Fruit fly (Drosophila melanogaster) whole organism, embryonic: ENCODE results near the gene Elp6.

ENCODE experiments used
- Bdp1 ChIP-seq: fragments of 200-800 bp; sonication (Bioruptor generic); optimal IDR thresholded peaks from 3 replicates; lab custom pipeline; 2016; ENCODE audit warnings: missing biosample characterization, missing genetic modification characterization
- CG10267 ChIP-seq: fragments of 200-800 bp; sonication (Bioruptor generic); optimal IDR thresholded peaks from 2 replicates; lab custom pipeline; 2018; ENCODE audit warnings: missing biosample characterization, mild to moderate bottlenecking, missing genetic modification characterization, moderate library complexity
- CG10565 ChIP-seq: fragments of 200-800 bp; sonication (Bioruptor generic); optimal IDR thresholded peaks from 3 replicates; lab custom pipeline; 2016; ENCODE audit warnings: missing biosample characterization, mild to moderate bottlenecking, missing genetic modification characterization
- CG12391 ChIP-seq: fragments of 200-800 bp; sonication (Bioruptor generic); optimal IDR thresholded peaks from 3 replicates; lab custom pipeline; 2018; ENCODE audit warnings: missing biosample characterization, mild to moderate bottlenecking, missing genetic modification characterization, moderate library complexity
- CG13424 ChIP-seq: fragments of 200-800 bp; sonication (Bioruptor generic); optimal IDR thresholded peaks from 2 replicates; lab custom pipeline; 2019; ENCODE audit warnings: missing biosample characterization, mild to moderate bottlenecking, missing genetic modification characterization, moderate library complexity
- CG13775 ChIP-seq: fragments of 200-800 bp; sonication (Bioruptor generic); optimal IDR thresholded peaks from 3 replicates; lab custom pipeline; 2017; ENCODE audit warnings: missing biosample characterization, mild to moderate bottlenecking, missing genetic modification characterization
- CG14710 ChIP-seq: fragments of 200-800 bp; sonication (Bioruptor generic); optimal IDR thresholded peaks from 3 replicates; lab custom pipeline; 2019; ENCODE audit warnings: missing biosample characterization, mild to moderate bottlenecking, missing genetic modification characterization, moderate library complexity
- CG15601 ChIP-seq: fragments of 200-800 bp; sonication (Bioruptor generic); optimal IDR thresholded peaks from 3 replicates; lab custom pipeline; 2019; ENCODE audit warnings: missing biosample characterization, mild to moderate bottlenecking, missing genetic modification characterization, moderate library complexity
- CG17802 ChIP-seq: fragments of 200-800 bp; sonication (Bioruptor generic); optimal IDR thresholded peaks from 2 replicates; lab custom pipeline; 2018; ENCODE audit warnings: missing biosample characterization, mild to moderate bottlenecking, missing genetic modification characterization, moderate library complexity
- CG18476 ChIP-seq: fragments of 200-800 bp; sonication (Bioruptor generic); optimal IDR thresholded peaks from 2 replicates; lab custom pipeline; 2016; ENCODE audit warnings: missing biosample characterization, mild to moderate bottlenecking, missing genetic modification characterization
- CG18619 ChIP-seq: fragments of 200-800 bp; sonication (Bioruptor generic); optimal IDR thresholded peaks from 3 replicates; lab custom pipeline; 2017; ENCODE audit warnings: missing biosample characterization, mild to moderate bottlenecking, missing genetic modification characterization
- CG2875 ChIP-seq: fragments of 200-800 bp; sonication (Bioruptor generic); optimal IDR thresholded peaks from 2 replicates; lab custom pipeline; 2017; ENCODE audit warnings: missing biosample characterization, mild to moderate bottlenecking, missing genetic modification characterization, missing genetic modification reagents
- CG3995 ChIP-seq: fragments of 200-800 bp; sonication (Bioruptor generic); optimal IDR thresholded peaks from 3 replicates; lab custom pipeline; 2016; ENCODE audit warnings: missing biosample characterization, missing genetic modification characterization
- CG42726 ChIP-seq: fragments of 200-800 bp; sonication (Bioruptor generic); IDR thresholded peaks from 2 replicates; pipeline ENCODE4 v1.3.6; 2022; ENCODE audit warnings: missing biosample characterization, missing genetic modification characterization; ENCODE audit not compliant: partially characterized antibody
- CG4820 ChIP-seq: fragments of 200-800 bp; sonication (Bioruptor generic); optimal IDR thresholded peaks from 3 replicates; lab custom pipeline; 2016; ENCODE audit warnings: missing biosample characterization, missing genetic modification characterization
- CG5180 ChIP-seq: fragments of 200-800 bp; sonication (Bioruptor generic); optimal IDR thresholded peaks from 3 replicates; lab custom pipeline; 2017; ENCODE audit warnings: missing biosample characterization, missing genetic modification characterization, mild to moderate bottlenecking, moderate library complexity, missing genetic modification reagents
- CG7271 ChIP-seq: fragments of 200-800 bp; sonication (Bioruptor generic); optimal IDR thresholded peaks from 2 replicates; lab custom pipeline; 2018; ENCODE audit warnings: missing biosample characterization, mild to moderate bottlenecking, missing genetic modification characterization, moderate library complexity
- CG8290 ChIP-seq, 3 experiments: fragments of 200-800 bp; sonication (Bioruptor generic); optimal IDR thresholded peaks; 2 replicates each; lab custom pipeline; 2016 to 2019; ENCODE audit warnings: missing biosample characterization in 3 of 3, missing genetic modification characterization in 3 of 3, mild to moderate bottlenecking in 2 of 3, moderate library complexity in 1 of 3
- CG9437 ChIP-seq: fragments of 200-800 bp; sonication (Bioruptor generic); optimal IDR thresholded peaks from 2 replicates; lab custom pipeline; 2018; ENCODE audit warnings: missing biosample characterization, mild to moderate bottlenecking, missing genetic modification characterization
- Camta ChIP-seq: fragments of 200-800 bp; sonication (Bioruptor generic); optimal IDR thresholded peaks from 2 replicates; lab custom pipeline; 2016; ENCODE audit warnings: missing biosample characterization, missing genetic modification characterization
- Dip2 ChIP-seq: fragments of 200-800 bp; sonication (Bioruptor generic); IDR thresholded peaks from 2 replicates; pipeline ENCODE4 v1.3.6; 2022; ENCODE audit warnings: missing biosample characterization, missing genetic modification characterization
- Drgx ChIP-seq: fragments of 200-800 bp; sonication (Bioruptor generic); IDR thresholded peaks from 2 replicates; pipeline ENCODE4 v1.3.6; 2022; ENCODE audit warnings: missing biosample characterization, missing genetic modification characterization
- ERR ChIP-seq: fragments of 200-800 bp; sonication (Bioruptor generic); optimal IDR thresholded peaks from 2 replicates; lab custom pipeline; 2016; ENCODE audit warnings: missing biosample characterization, missing genetic modification characterization
- Fer2 ChIP-seq: fragments of 200-800 bp; sonication (Bioruptor generic); optimal IDR thresholded peaks from 2 replicates; lab custom pipeline; 2018; ENCODE audit warnings: missing biosample characterization, mild to moderate bottlenecking, missing genetic modification characterization, moderate library complexity
- Hand ChIP-seq: fragments of 200-800 bp; sonication (Bioruptor generic); optimal IDR thresholded peaks from 2 replicates; lab custom pipeline; 2017; ENCODE audit warnings: mild to moderate bottlenecking, missing biosample characterization, missing genetic modification reagents, missing genetic modification characterization
- Lhr ChIP-seq: fragments of 200-800 bp; sonication (Bioruptor generic); optimal IDR thresholded peaks from 3 replicates; lab custom pipeline; 2017; ENCODE audit warnings: mild to moderate bottlenecking, missing biosample characterization, missing genetic modification reagents, missing genetic modification characterization
- Myb ChIP-seq: fragments of 200-800 bp; sonication (Bioruptor generic); optimal IDR thresholded peaks from 2 replicates; lab custom pipeline; 2016; ENCODE audit warnings: missing biosample characterization, missing genetic modification characterization
- PHDP ChIP-seq: fragments of 200-800 bp; sonication (Bioruptor generic); optimal IDR thresholded peaks from 3 replicates; lab custom pipeline; 2018; ENCODE audit warnings: missing biosample characterization, mild to moderate bottlenecking, missing genetic modification characterization, moderate library complexity
- Ravus ChIP-seq: fragments of 200-800 bp; sonication (Bioruptor generic); IDR thresholded peaks from 2 replicates; pipeline ENCODE4 v1.3.6; 2022; ENCODE audit warnings: missing biosample characterization, missing genetic modification characterization
- Six4 ChIP-seq: fragments of 200-800 bp; sonication (Bioruptor generic); optimal IDR thresholded peaks from 2 replicates; lab custom pipeline; 2016; ENCODE audit warnings: missing biosample characterization, missing genetic modification characterization
- Sry-β ChIP-seq: fragments of 200-800 bp; sonication (Bioruptor generic); optimal IDR thresholded peaks from 2 replicates; lab custom pipeline; 2018; ENCODE audit warnings: missing biosample characterization, mild to moderate bottlenecking, missing genetic modification characterization, moderate library complexity
- abd-A ChIP-seq: fragments of 200-800 bp; sonication (Bioruptor generic); optimal IDR thresholded peaks from 3 replicates; lab custom pipeline; 2019; ENCODE audit warnings: missing biosample characterization, mild to moderate bottlenecking, missing genetic modification characterization, moderate library complexity
- chif ChIP-seq, 2 experiments: fragments of 200-800 bp; sonication (Bioruptor generic); optimal IDR thresholded peaks; 3 replicates each; lab custom pipeline; 2016; ENCODE audit warnings: missing biosample characterization in 2 of 2, missing genetic modification characterization in 2 of 2
- dimm ChIP-seq: fragments of 200-800 bp; sonication (Bioruptor generic); IDR thresholded peaks from 2 replicates; pipeline ENCODE4 v1.3.6; 2022; ENCODE audit warnings: missing biosample characterization, missing genetic modification characterization
- dmrt11E ChIP-seq: fragments of 200-800 bp; sonication (Bioruptor generic); optimal IDR thresholded peaks from 3 replicates; lab custom pipeline; 2018; ENCODE audit warnings: missing biosample characterization, mild to moderate bottlenecking, missing genetic modification characterization, moderate library complexity
- dysf ChIP-seq: fragments of 200-800 bp; sonication (Bioruptor generic); IDR thresholded peaks from 3 replicates; pipeline ENCODE4 v1.3.6; 2022; ENCODE audit warnings: missing biosample characterization, missing genetic modification characterization
- gsb-n ChIP-seq: fragments of 200-800 bp; sonication (Bioruptor generic); optimal IDR thresholded peaks from 3 replicates; lab custom pipeline; 2018; ENCODE audit warnings: missing biosample characterization, mild to moderate bottlenecking, missing genetic modification characterization
- kay ChIP-seq: fragments of 200-800 bp; sonication (Bioruptor generic); optimal IDR thresholded peaks from 2 replicates; lab custom pipeline; 2016; ENCODE audit warnings: missing biosample characterization, missing genetic modification characterization
- lab ChIP-seq: fragments of 200-800 bp; sonication (Bioruptor generic); optimal IDR thresholded peaks from 3 replicates; lab custom pipeline; 2017; ENCODE audit warnings: missing biosample characterization, missing genetic modification characterization, mild to moderate bottlenecking, moderate library complexity, missing genetic modification reagents
- luna ChIP-seq: fragments of 200-800 bp; sonication (Bioruptor generic); optimal IDR thresholded peaks from 2 replicates; lab custom pipeline; 2016; ENCODE audit warnings: missing biosample characterization, missing genetic modification characterization
- nmo ChIP-seq: fragments of 200-800 bp; sonication (Bioruptor generic); optimal IDR thresholded peaks from 2 replicates; lab custom pipeline; 2018; ENCODE audit warnings: missing biosample characterization, mild to moderate bottlenecking, missing genetic modification characterization, moderate library complexity
- rib ChIP-seq: fragments of 200-800 bp; sonication (Bioruptor generic); IDR thresholded peaks from 2 replicates; pipeline ENCODE4 v1.3.6; 2022; ENCODE audit warnings: missing biosample characterization, missing genetic modification characterization
- row ChIP-seq: fragments of 200-800 bp; sonication (Bioruptor generic); IDR thresholded peaks from 3 replicates; pipeline ENCODE4 v1.3.6; 2022; ENCODE audit warnings: missing biosample characterization, missing genetic modification characterization
- scrt ChIP-seq: fragments of 200-800 bp; sonication (Bioruptor generic); optimal IDR thresholded peaks from 2 replicates; lab custom pipeline; 2018; ENCODE audit warnings: missing biosample characterization, mild to moderate bottlenecking, missing genetic modification characterization, moderate library complexity
- sens ChIP-seq: fragments of 200-800 bp; sonication (Bioruptor generic); peaks from one replicate; lab custom pipeline; 2016; ENCODE audit warnings: missing biosample characterization, missing genetic modification characterization
- sim ChIP-seq: fragments of 200-800 bp; sonication (Bioruptor generic); IDR thresholded peaks from 2 replicates; pipeline ENCODE4 v1.3.6; 2022; ENCODE audit warnings: missing biosample characterization, missing genetic modification characterization
- usp ChIP-seq: fragments of >200 bp; optimal IDR thresholded peaks from 2 replicates; lab custom pipeline; 2017; ENCODE audit warnings: missing biosample characterization, missing genetic modification characterization

The Elp6 gene

dm6 chr3R:13366561-13367518 is at the start of gene Elp6 (continued):
- TF ChIP-seq CG10565 (GFP tag; lab: Kevin White, UChicago) (no peak), CG15601 (tag; lab: Kevin White, UChicago) (no peak), Drgx (GFP tag; lab: Robert Waterston, UW) (peak; percentile 63), CG4820 (GFP tag; lab: Kevin White, UChicago) (peak; percentile 53), Myb (GFP tag; lab: Kevin White, UChicago) (peak; percentile 29), lab (GFP tag; lab: Kevin White, UChicago) (peak; percentile 72), sim (GFP tag; lab: Robert Waterston, UW) (no peak), Lhr (GFP tag; lab: Kevin White, UChicago) (no peak), sens (GFP tag; lab: Kevin White, UChicago) (peak; percentile 93), CG18619 (GFP tag; lab: Kevin White, UChicago) (peak; percentile 81), Sry-β (GFP tag; lab: Kevin White, UChicago) (no peak), CG13775 (peak; percentile 71), CG3995 (peak; percentile 25), CG5180 (peak; percentile 42), usp (GFP tag; lab: Kevin White, UChicago) (no peak), ERR (no peak), CG12391 (peak; percentile 68), abd-A (tag; lab: Kevin White, UChicago) (no peak), CG42726 (GFP tag; lab: Robert Waterston, UW) (no peak), scrt (GFP tag; lab: Kevin White, UChicago) (peak; percentile 68), CG14710 (tag; lab: Kevin White, UChicago) (peak; percentile 27), Camta (GFP tag; lab: Kevin White, UChicago) (peak; percentile 52), Ravus (GFP tag; lab: Robert Waterston, UW) (no peak; the same call in 1 of the 2 replicates), CG18476 (GFP tag; lab: Kevin White, UChicago) (peak; percentile 75), CG2875 (GFP tag; lab: Kevin White, UChicago) (peak; percentile 34), CG7271 (tag; lab: Kevin White, UChicago) (no peak), Six4 (GFP tag; lab: Kevin White, UChicago) (peak; percentile 47), CG10267 (tag; lab: Kevin White, UChicago) (peak; percentile 81), CG9437 (peak; percentile 75), dimm (GFP tag; lab: Robert Waterston, UW) (0 out of 2 replicates have a peak, but pooled peaks have one; percentile 9), dmrt11E (tag; lab: Kevin White, UChicago) (no peak), rib (GFP tag; lab: Robert Waterston, UW) (no peak), chif (GFP tag; optimal IDR thresholded peaks at IDR 0.05; lab: Kevin White, UChicago) (peak; percentile 35 to 46), kay (GFP tag; lab: Kevin White, UChicago) (peak; percentile 29), Dip2 (GFP tag; lab: Robert Waterston, UW) (0 out of 2 replicates have a peak, but pooled peaks have one; percentile 6), CG8290 (GFP tag; optimal IDR thresholded peaks at IDR 0.05; lab: Kevin White, UChicago) (no peak), CG8290 (tag; optimal IDR thresholded peaks at IDR 0.05; lab: Kevin White, UChicago) (peak in 1 of 2 experiments; percentile 62), Bdp1 (GFP tag; lab: Kevin White, UChicago) (no peak), gsb-n (tag; lab: Kevin White, UChicago) (no peak), CG17802 (tag; lab: Kevin White, UChicago) (no peak), dysf (GFP tag; lab: Robert Waterston, UW) (peak; percentile 76), Hand (GFP tag; lab: Kevin White, UChicago) (peak; percentile 61), PHDP (tag; lab: Kevin White, UChicago) (peak; percentile 59), luna (GFP tag; lab: Kevin White, UChicago) (no peak), Fer2 (peak; percentile 25), CG13424 (tag; lab: Kevin White, UChicago) (peak; percentile 67), nmo (GFP tag; lab: Kevin White, UChicago) (peak; percentile 62), row (GFP tag; lab: Robert Waterston, UW) (peak; percentile 62)
